Fruit fly (Drosophila melanogaster) whole organism, wandering third instar larva: Measurements from ENCODE around the gene Ect3.

Source experiments
- Abd-B ChIP-seq: fragments of >200 bp; optimal IDR thresholded peaks from 2 replicates; lab custom pipeline; 2017; ENCODE audit warnings: missing biosample characterization, missing genetic modification characterization
- CG32264 ChIP-seq: fragments of 200-800 bp; sonication (Bioruptor generic); optimal IDR thresholded peaks from 2 replicates; lab custom pipeline; 2016; ENCODE audit warnings: missing biosample characterization, missing genetic modification characterization
- CG9705 ChIP-seq: fragments of 200-800 bp; sonication (Bioruptor generic); optimal IDR thresholded peaks from 2 replicates; lab custom pipeline; 2018; ENCODE audit warnings: missing biosample characterization, mild to moderate bottlenecking, missing genetic modification characterization
- CrebA ChIP-seq: fragments of 200-800 bp; sonication (Bioruptor generic); optimal IDR thresholded peaks from 2 replicates; lab custom pipeline; 2016; ENCODE audit warnings: missing biosample characterization, mild to moderate bottlenecking, missing genetic modification characterization, borderline replicate concordance
- Dfd ChIP-seq: fragments of >200 bp; optimal IDR thresholded peaks from 2 replicates; lab custom pipeline; 2017; ENCODE audit warnings: missing biosample characterization, missing genetic modification characterization
- Dif ChIP-seq: fragments of 200-275, 200-300 bp; sonication (Bioruptor generic); optimal IDR thresholded peaks from 2 replicates; lab custom pipeline; 2018; ENCODE audit warnings: missing biosample characterization, missing genetic modification characterization; ENCODE audit not compliant: partially characterized antibody
- GATAd ChIP-seq: sonication (Bioruptor generic); optimal IDR thresholded peaks from 2 replicates; lab custom pipeline; 2016; ENCODE audit warnings: missing biosample characterization, missing genetic modification characterization
- Hnf4 ChIP-seq: fragments of 200-800 bp; sonication (Bioruptor generic); optimal IDR thresholded peaks from 2 replicates; lab custom pipeline; 2016; ENCODE audit warnings: missing biosample characterization, mild to moderate bottlenecking, missing genetic modification characterization
- Hr78 ChIP-seq: fragments of >200 bp; optimal IDR thresholded peaks from 2 replicates; lab custom pipeline; 2017; ENCODE audit warnings: missing biosample characterization, missing genetic modification characterization
- Hr83 ChIP-seq: fragments of 200-300 bp; sonication (Bioruptor generic); optimal IDR thresholded peaks from 2 replicates; lab custom pipeline; 2016; ENCODE audit warnings: missing biosample characterization, mild to moderate bottlenecking, missing genetic modification characterization, moderate library complexity; ENCODE audit not compliant: poor library complexity, severe bottlenecking
- Jra ChIP-seq: sonication (Bioruptor generic); optimal IDR thresholded peaks from 2 replicates; lab custom pipeline; 2016; ENCODE audit warnings: missing biosample characterization, missing genetic modification characterization
- Mio ChIP-seq: sonication (Bioruptor generic); optimal IDR thresholded peaks from 2 replicates; lab custom pipeline; 2016; ENCODE audit warnings: missing biosample characterization, missing genetic modification characterization
- N ChIP-seq: fragments of >200 bp; optimal IDR thresholded peaks from 2 replicates; lab custom pipeline; 2018; ENCODE audit warnings: missing biosample characterization, missing external identifiers, missing genetic modification characterization
- OdsH ChIP-seq: fragments of 200-800 bp; sonication (Bioruptor generic); optimal IDR thresholded peaks from 2 replicates; lab custom pipeline; 2016; ENCODE audit warnings: missing biosample characterization, mild to moderate bottlenecking, missing genetic modification characterization
- Sp1 ChIP-seq: fragments of 200-800 bp; sonication (Bioruptor generic); optimal IDR thresholded peaks from 3 replicates; lab custom pipeline; 2019; ENCODE audit warnings: missing biosample characterization, mild to moderate bottlenecking, missing genetic modification characterization, moderate library complexity
- br ChIP-seq: fragments of 200-800 bp; sonication (Bioruptor generic); optimal IDR thresholded peaks from 2 replicates; lab custom pipeline; 2016; ENCODE audit warnings: missing biosample characterization, missing genetic modification characterization
- dmrt93B ChIP-seq: fragments of 200-800 bp; sonication (Bioruptor generic); optimal IDR thresholded peaks from 2 replicates; lab custom pipeline; 2018; ENCODE audit warnings: missing biosample characterization, mild to moderate bottlenecking, missing genetic modification characterization
- dsf ChIP-seq: sonication (Bioruptor generic); optimal IDR thresholded peaks from 2 replicates; lab custom pipeline; 2016; ENCODE audit warnings: missing biosample characterization, missing genetic modification characterization, borderline replicate concordance
- fru ChIP-seq: fragments of 200-800 bp; sonication (Bioruptor generic); optimal IDR thresholded peaks from 3 replicates; lab custom pipeline; 2016; ENCODE audit warnings: missing biosample characterization, mild to moderate bottlenecking, missing genetic modification characterization
- h ChIP-seq: fragments of 200-800 bp; sonication (Bioruptor generic); optimal IDR thresholded peaks from 3 replicates; lab custom pipeline; 2016; ENCODE audit warnings: missing biosample characterization, mild to moderate bottlenecking, missing genetic modification characterization
- lola ChIP-seq: fragments of >200 bp; optimal IDR thresholded peaks from 2 replicates; lab custom pipeline; 2017; ENCODE audit warnings: missing biosample characterization, missing genetic modification characterization
- pan ChIP-seq: fragments of >200 bp; optimal IDR thresholded peaks from 2 replicates; lab custom pipeline; 2017
- psq ChIP-seq: fragments of 200-800 bp; sonication (Bioruptor generic); optimal IDR thresholded peaks from 3 replicates; lab custom pipeline; 2017; ENCODE audit warnings: missing biosample characterization, mild to moderate bottlenecking, missing genetic modification characterization, moderate library complexity
- rgr ChIP-seq: fragments of 200-800 bp; sonication (Bioruptor generic); optimal IDR thresholded peaks from 3 replicates; lab custom pipeline; 2016; ENCODE audit warnings: missing biosample characterization, mild to moderate bottlenecking, missing genetic modification characterization
- sage ChIP-seq: fragments of 200-800 bp; sonication (Bioruptor generic); optimal IDR thresholded peaks from 2 replicates; lab custom pipeline; 2016; ENCODE audit warnings: missing biosample characterization, mild to moderate bottlenecking, missing genetic modification characterization
- tai ChIP-seq: sonication (Bioruptor generic); optimal IDR thresholded peaks from 2 replicates; lab custom pipeline; 2016; ENCODE audit warnings: missing biosample characterization, missing genetic modification characterization
- usp ChIP-seq: fragments of >200 bp; optimal IDR thresholded peaks from 2 replicates; lab custom pipeline; 2017; ENCODE audit warnings: missing biosample characterization, missing genetic modification characterization
- woc ChIP-seq: sonication (Bioruptor generic); optimal IDR thresholded peaks from 2 replicates; lab custom pipeline; 2016; ENCODE audit warnings: missing biosample characterization, mild to moderate bottlenecking, missing genetic modification characterization

Ect3 gene

DNA sequence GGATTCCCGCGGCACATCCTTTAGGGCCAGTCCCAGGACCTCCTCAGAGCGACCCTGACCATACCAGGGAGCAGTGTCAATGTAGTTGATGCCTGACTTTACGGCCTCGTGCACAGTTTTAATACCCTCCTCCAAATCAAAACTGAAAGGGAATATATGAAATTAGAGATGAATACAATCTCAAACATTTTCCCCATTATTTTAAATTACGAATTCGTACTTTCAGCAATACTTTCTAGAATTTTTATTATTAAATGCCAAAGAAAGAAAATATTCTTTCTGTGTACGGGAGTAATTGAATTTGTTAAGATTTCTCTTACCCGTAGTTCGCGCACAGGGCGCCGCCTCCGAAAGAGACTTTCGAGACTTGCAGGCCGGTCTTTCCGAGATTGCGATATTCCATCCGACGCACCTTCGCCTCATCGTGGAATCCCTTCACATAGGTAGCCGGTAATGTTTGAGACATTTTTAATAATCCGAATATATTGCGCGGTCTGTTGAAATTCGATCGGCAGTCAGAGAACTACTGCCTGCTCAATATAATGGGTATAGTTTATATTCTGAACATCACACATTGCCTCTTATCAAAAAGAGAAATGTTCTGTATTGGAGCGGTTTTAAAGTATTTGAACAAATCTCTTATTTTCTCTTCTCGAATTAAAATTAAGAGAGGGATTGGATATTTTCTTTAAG is 19.1 kb upstream of the Ect3 start, which contains the start of gene CG18547 (continued):
- no peak for TF ChIP-seq pan (lab: Kevin White, UChicago)
- no peak for TF ChIP-seq CG32264
- peak; percentile 66 for TF ChIP-seq fru (GFP tag; lab: Kevin White, UChicago)
- peak; percentile 25 for TF ChIP-seq woc (GFP tag; lab: Kevin White, UChicago)
- peak; percentile 56 for TF ChIP-seq OdsH (GFP tag; lab: Kevin White, UChicago)
- TF ChIP-seq Hr83: no peak
- TF ChIP-seq br (GFP tag; lab: Kevin White, UChicago): peak; percentile 31
- peak; percentile 31 for TF ChIP-seq Hnf4 (GFP tag; lab: Kevin White, UChicago)

DNA sequence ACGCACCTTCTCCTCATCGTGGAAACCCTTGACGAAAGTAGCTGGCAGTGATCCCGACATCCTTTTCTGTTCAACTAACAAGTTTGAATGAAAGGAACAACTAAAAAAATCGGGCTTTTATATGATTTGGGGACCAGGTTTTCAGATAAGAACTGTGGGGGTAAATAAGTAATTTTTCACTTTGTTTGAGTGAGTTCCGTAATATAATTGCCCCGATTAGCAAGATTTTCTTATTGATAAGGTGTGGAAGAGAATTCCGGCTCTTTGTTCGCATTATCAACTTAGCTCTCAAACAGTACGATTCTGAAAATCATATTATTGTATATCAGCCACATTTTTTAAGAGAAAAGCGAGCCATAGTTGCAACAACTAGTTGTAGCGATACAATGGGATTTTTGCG is 17.1 kb upstream of the Ect3 start, which contains the start of gene CG12224:
Gene CG12224 (minus strand): TSS at position 101 of the 400 bp plus-strand sequence.
- TF ChIP-seq CrebA (no peak), N (GFP tag; lab: Kevin White, UChicago) (no peak), rgr (GFP tag; lab: Kevin White, UChicago) (no peak), tai (GFP tag; lab: Kevin White, UChicago) (no peak), Mio (GFP tag; lab: Kevin White, UChicago) (no peak), Jra (GFP tag; lab: Kevin White, UChicago) (no peak), usp (GFP tag; lab: Kevin White, UChicago) (no peak), pan (lab: Kevin White, UChicago) (no peak)

DNA sequence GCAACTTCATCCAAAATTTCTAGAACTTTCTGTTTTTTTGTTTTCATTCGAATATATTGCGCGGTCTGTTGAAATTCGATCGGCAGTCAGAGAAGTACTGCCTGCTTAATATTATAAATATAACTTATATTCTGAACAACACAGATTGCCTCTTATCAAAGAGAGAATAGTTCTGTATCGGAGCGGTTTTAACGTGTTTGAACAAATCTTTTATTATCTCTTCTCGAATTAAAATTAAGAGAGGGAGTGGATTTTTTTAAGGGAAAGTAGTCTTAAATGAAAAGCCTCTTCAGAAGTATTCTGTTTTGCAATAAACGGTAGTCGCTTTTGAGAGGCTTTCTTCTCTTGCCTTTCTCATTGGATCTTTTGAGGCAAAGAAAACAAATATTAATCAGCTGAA is 16.5 kb upstream of the Ect3 start:
- TF ChIP-seq OdsH (GFP tag; lab: Kevin White, UChicago) (no peak), CrebA (peak; percentile 21)

DNA sequence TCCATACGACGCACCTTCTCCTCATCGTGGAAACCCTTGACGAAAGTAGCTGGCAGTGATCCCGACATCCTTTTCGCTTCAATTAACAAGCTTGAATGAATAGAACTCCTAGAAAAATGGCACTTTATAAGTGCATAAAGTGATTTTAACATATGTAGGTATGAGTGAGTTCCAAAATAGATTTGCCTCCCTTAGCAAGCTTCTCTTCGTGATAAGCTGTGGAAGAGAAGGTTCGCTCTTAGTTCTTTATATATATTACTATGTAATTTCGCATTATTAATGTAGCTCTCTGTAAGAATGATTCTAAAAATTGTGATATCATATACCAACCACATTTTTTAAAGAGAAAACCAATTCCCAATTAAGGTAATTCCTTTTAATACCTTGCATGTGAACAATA is 14.6 kb upstream of the Ect3 start, which contains the start of gene CG3397:
Gene CG3397 (minus strand): TSS at position 101 of the 400 bp plus-strand sequence.
- TF ChIP-seq sage (GFP tag; lab: Kevin White, UChicago) (peak; percentile 16), Sp1 (GFP tag; lab: Kevin White, UChicago) (no peak), psq (GFP tag; lab: Kevin White, UChicago) (no peak)

DNA sequence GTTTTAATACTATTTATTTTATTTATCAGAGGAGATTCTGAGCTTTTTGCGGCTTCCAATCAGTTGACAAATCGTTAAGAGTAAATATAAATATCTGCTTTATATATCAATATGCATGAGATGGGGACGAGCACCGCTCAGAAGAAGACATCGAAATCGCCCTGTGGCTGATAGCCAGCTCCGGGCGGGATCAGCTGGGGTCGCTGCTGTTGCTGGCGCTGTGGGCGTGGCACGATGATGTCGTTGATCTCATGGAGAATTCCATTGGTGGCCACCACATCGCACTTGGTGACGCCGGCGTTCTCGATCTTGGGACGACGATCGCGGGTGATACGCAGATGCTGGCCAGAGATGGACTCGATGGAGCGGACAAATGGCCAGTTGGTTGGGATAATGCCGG is 14.2 kb upstream of the Ect3 start:
- no peak for TF ChIP-seq dmrt93B (GFP tag; lab: Kevin White, UChicago)
- no peak for TF ChIP-seq sage (GFP tag; lab: Kevin White, UChicago)
- no peak for TF ChIP-seq Sp1 (GFP tag; lab: Kevin White, UChicago)
- no peak for TF ChIP-seq CG9705 (GFP tag; lab: Kevin White, UChicago)
- TF ChIP-seq Dif: peak; percentile 48
- no peak for TF ChIP-seq Mio (GFP tag; lab: Kevin White, UChicago)

DNA sequence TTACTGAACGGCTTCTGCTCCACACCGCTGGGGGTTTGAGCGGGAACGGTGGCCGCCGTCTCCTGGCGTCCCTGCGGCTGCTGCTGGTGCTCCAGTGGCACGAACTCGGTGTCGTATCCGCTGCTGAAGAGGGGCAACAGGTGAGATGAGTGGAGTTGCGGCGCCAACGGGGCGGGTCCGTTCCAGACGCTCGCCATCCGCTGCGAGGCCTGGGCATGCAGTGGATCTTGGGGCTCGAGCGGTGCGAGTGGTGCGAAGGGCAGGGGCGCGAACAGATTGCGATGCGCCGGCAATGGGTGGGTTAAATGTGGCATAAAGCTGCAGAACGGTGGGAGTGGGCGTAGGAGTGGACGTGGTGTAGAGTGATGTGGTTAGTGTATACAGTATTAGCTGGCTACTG is 9.9 kb upstream of the Ect3 start:
- no peak for TF ChIP-seq dsf
- no peak for TF ChIP-seq tai (GFP tag; lab: Kevin White, UChicago)
- no peak for TF ChIP-seq Mio (GFP tag; lab: Kevin White, UChicago)
- TF ChIP-seq GATAd: no peak
- TF ChIP-seq h: no peak
- TF ChIP-seq Dfd (GFP tag; lab: Kevin White, UChicago): no peak
- TF ChIP-seq woc (GFP tag; lab: Kevin White, UChicago): no peak

DNA sequence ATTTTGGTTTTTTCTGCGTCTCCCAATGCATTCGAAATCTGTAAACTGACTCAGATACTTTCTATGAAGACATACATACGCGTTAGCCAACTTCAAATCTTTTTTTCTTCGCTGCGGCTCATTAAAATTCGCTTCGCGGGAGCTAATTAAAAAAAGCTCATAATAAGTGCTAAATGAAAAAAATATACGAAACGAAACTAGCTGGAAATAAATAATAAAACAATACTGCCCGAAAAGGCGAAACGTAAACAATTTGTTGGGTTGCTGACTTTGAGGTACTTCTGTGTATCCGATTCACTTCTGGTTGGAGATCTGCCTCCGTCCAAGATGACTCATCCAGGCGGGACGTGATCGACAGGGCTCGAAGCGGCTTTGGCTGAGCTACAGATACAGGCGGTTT is 9.1 kb upstream of the Ect3 start:
- no peak for TF ChIP-seq Sp1 (GFP tag; lab: Kevin White, UChicago)
- no peak for TF ChIP-seq h
- TF ChIP-seq Hr78 (GFP tag; lab: Kevin White, UChicago): no peak
- no peak for TF ChIP-seq Mio (GFP tag; lab: Kevin White, UChicago)
- no peak for TF ChIP-seq lola (GFP tag; lab: Kevin White, UChicago)
- no peak for TF ChIP-seq CrebA
- no peak for TF ChIP-seq Hnf4 (GFP tag; lab: Kevin White, UChicago)
- no peak for TF ChIP-seq Abd-B
- TF ChIP-seq fru (GFP tag; lab: Kevin White, UChicago): no peak
- TF ChIP-seq dsf: no peak
- no peak for TF ChIP-seq CG32264
- no peak for TF ChIP-seq woc (GFP tag; lab: Kevin White, UChicago)
- no peak for TF ChIP-seq GATAd
- TF ChIP-seq Dif: no peak
- no peak for TF ChIP-seq sage (GFP tag; lab: Kevin White, UChicago)
